Worm (Caenorhabditis elegans) whole organism, early embryonic: ENCODE measurements around the gene C35D10.7.

Experiments
- aly-1 ChIP-seq: sonication (generic microtip); optimal IDR thresholded peaks from 2 replicates; lab custom pipeline; 2016; ENCODE audit warnings: missing genetic modification characterization, missing compliant biosample characterization
- ets-7 ChIP-seq: sonication (generic microtip); optimal IDR thresholded peaks from 2 replicates; lab custom pipeline; 2016; ENCODE audit warnings: missing genotype, missing genetic modification characterization, missing compliant biosample characterization
- flt-1 ChIP-seq: fragments of 200-800 bp; sonication (Bioruptor generic); IDR thresholded peaks from 2 replicates; pipeline ENCODE4 v1.3.6; 2022; ENCODE audit warnings: missing genetic modification characterization, missing compliant biosample characterization
- tra-4 ChIP-seq: sonication (generic microtip); optimal IDR thresholded peaks from 2 replicates; lab custom pipeline; 2017; ENCODE audit warnings: missing genetic modification characterization, missing compliant biosample characterization

ce11 chrIII:4844327-4844726, 11.7 kb upstream of the C35D10.7 start, which contains the start of the genes clec-157 and fkh-5:
- no peak for TF ChIP-seq flt-1 (GFP tag; lab: Robert Waterston, UW)
- TF ChIP-seq ets-7: no peak
- no peak for TF ChIP-seq aly-1 (tag; lab: Kevin White, UChicago)
- TF ChIP-seq tra-4 (tag; lab: Kevin White, UChicago): no peak
